Worm (Caenorhabditis elegans) whole organism, L3 larva: Measurements from ENCODE around the gene let-756.

Experiments
- ZK546.5 ChIP-seq: sonication (generic microtip); optimal IDR thresholded peaks from 2 replicates; lab custom pipeline; 2017; ENCODE audit warnings: missing biosample characterization, missing genetic modification characterization
- aly-2 ChIP-seq: fragments of 150-350 bp; optimal IDR thresholded peaks from 2 replicates; lab custom pipeline; 2014; ENCODE audit warnings: missing biosample characterization, missing genetic modification characterization
- ama-1 ChIP-seq: fragments of 150-350 bp; optimal IDR thresholded peaks from 2 replicates; lab custom pipeline; 2018
- ceh-16 ChIP-seq: sonication (generic microtip); optimal IDR thresholded peaks from 2 replicates; lab custom pipeline; 2017; ENCODE audit warnings: missing biosample characterization, missing genetic modification characterization
- ceh-28 ChIP-seq: fragments of 150-350 bp; optimal IDR thresholded peaks from 2 replicates; lab custom pipeline; 2014; ENCODE audit warnings: missing biosample characterization, missing genetic modification reagents, missing genetic modification characterization
- ceh-9 ChIP-seq: sonication (generic microtip); optimal IDR thresholded peaks from 2 replicates; lab custom pipeline; 2018; ENCODE audit warnings: missing biosample characterization, missing genetic modification characterization
- daf-12 ChIP-seq: fragments of 150-350 bp; optimal IDR thresholded peaks from 2 replicates; lab custom pipeline; 2014; ENCODE audit warnings: missing biosample characterization, missing genetic modification reagents, missing genetic modification characterization
- egl-27 ChIP-seq: sonication (generic microtip); optimal IDR thresholded peaks from 4 replicates; lab custom pipeline; 2017; ENCODE audit warnings: missing biosample characterization, missing genetic modification reagents, missing genetic modification characterization
- egl-5 ChIP-seq: fragments of 150-350 bp; optimal IDR thresholded peaks from 2 replicates; lab custom pipeline; 2017; ENCODE audit warnings: missing biosample characterization, missing genetic modification reagents, missing genetic modification characterization, inconsistent platforms
- elt-1 ChIP-seq: fragments of 150-350 bp; optimal IDR thresholded peaks from 2 replicates; lab custom pipeline; 2014; ENCODE audit warnings: missing biosample characterization, missing genetic modification characterization
- elt-2 ChIP-seq: sonication (generic microtip); optimal IDR thresholded peaks from 2 replicates; lab custom pipeline; 2016; ENCODE audit warnings: missing genetic modification reagents, mild to moderate bottlenecking, missing genetic modification characterization, missing compliant biosample characterization
- elt-3 ChIP-seq, 3 experiments: fragments of 150-350 bp in 1 of 3; sonication (generic microtip) in 2 of 3; optimal IDR thresholded peaks; 2 replicates in 2 of 3; 4 replicates in 1 of 3; lab custom pipeline; 2014 to 2017; ENCODE audit warnings: missing biosample characterization in 3 of 3, missing genetic modification characterization in 3 of 3
- eor-1 ChIP-seq, 2 experiments: fragments of 150-350 bp; optimal IDR thresholded peaks; 2 replicates each; lab custom pipeline; 2014 to 2018; ENCODE audit warnings: missing biosample characterization in 2 of 2, missing genetic modification characterization in 2 of 2
- fkh-10 ChIP-seq: sonication (generic microtip); optimal IDR thresholded peaks from 2 replicates; lab custom pipeline; 2017; ENCODE audit warnings: missing biosample characterization, missing genetic modification reagents, missing genetic modification characterization
- fos-1 ChIP-seq: fragments of 150-350 bp; optimal IDR thresholded peaks from 2 replicates; lab custom pipeline; 2014; ENCODE audit warnings: missing biosample characterization, missing genetic modification characterization
- hmg-11 ChIP-seq: sonication (generic microtip); optimal IDR thresholded peaks from 2 replicates; lab custom pipeline; 2016; ENCODE audit warnings: missing genetic modification characterization, missing compliant biosample characterization
- jun-1 ChIP-seq: fragments of 150-350 bp; optimal IDR thresholded peaks from 2 replicates; lab custom pipeline; 2014; ENCODE audit warnings: missing biosample characterization, missing genetic modification reagents, missing genetic modification characterization
- lin-15B ChIP-seq: fragments of 150-350 bp; optimal IDR thresholded peaks from 2 replicates; lab custom pipeline; 2014; ENCODE audit warnings: missing biosample characterization, missing genetic modification characterization
- lin-39 ChIP-seq: fragments of 150-350 bp; optimal IDR thresholded peaks from 2 replicates; lab custom pipeline; 2018; ENCODE audit warnings: missing biosample characterization, missing genetic modification reagents, missing genetic modification characterization
- lsy-12 ChIP-seq: sonication (generic microtip); optimal IDR thresholded peaks from 2 replicates; lab custom pipeline; 2016; ENCODE audit warnings: mild to moderate bottlenecking, missing genetic modification characterization, missing compliant biosample characterization
- mdl-1 ChIP-seq: fragments of 150-350 bp; optimal IDR thresholded peaks from 2 replicates; lab custom pipeline; 2014; ENCODE audit warnings: missing biosample characterization, missing genetic modification characterization
- mml-1 ChIP-seq: fragments of 150-350 bp; sonication (generic microtip); optimal IDR thresholded peaks from 3 replicates; lab custom pipeline; 2014; ENCODE audit warnings: missing biosample characterization, missing genetic modification characterization
- nfya-1 ChIP-seq: sonication (generic microtip); optimal IDR thresholded peaks from 2 replicates; lab custom pipeline; 2017; ENCODE audit warnings: missing genetic modification characterization, mild to moderate bottlenecking, missing compliant biosample characterization, antibody characterized with exemption, moderate library complexity; ENCODE audit not compliant: insufficient read depth
- nhr-11 ChIP-seq: fragments of 150-350 bp; optimal IDR thresholded peaks from 2 replicates; lab custom pipeline; 2014; ENCODE audit warnings: missing biosample characterization, missing genetic modification characterization
- nhr-12 ChIP-seq: fragments of 150-350 bp; optimal IDR thresholded peaks from 2 replicates; lab custom pipeline; 2014; ENCODE audit warnings: missing biosample characterization, missing genetic modification characterization
- nhr-23 ChIP-seq: fragments of 150-350 bp; optimal IDR thresholded peaks from 2 replicates; lab custom pipeline; 2014; ENCODE audit warnings: missing biosample characterization, missing genetic modification reagents, missing genetic modification characterization
- nhr-237 ChIP-seq: fragments of 150-350 bp; optimal IDR thresholded peaks from 2 replicates; lab custom pipeline; 2014; ENCODE audit warnings: missing biosample characterization, missing genetic modification characterization
- nhr-25 ChIP-seq: sonication (generic microtip); optimal IDR thresholded peaks from 2 replicates; lab custom pipeline; 2017; ENCODE audit warnings: missing biosample characterization, missing genetic modification characterization
- nhr-28 ChIP-seq: fragments of 150-350 bp; optimal IDR thresholded peaks from 2 replicates; lab custom pipeline; 2014; ENCODE audit warnings: missing biosample characterization, missing genetic modification characterization
- nhr-43 ChIP-seq: sonication (generic microtip); optimal IDR thresholded peaks from 2 replicates; lab custom pipeline; 2016; ENCODE audit warnings: mild to moderate bottlenecking, missing genetic modification characterization, missing compliant biosample characterization; ENCODE audit not compliant: poor library complexity, severe bottlenecking
- nhr-76 ChIP-seq: fragments of 150-350 bp; sonication (generic microtip); optimal IDR thresholded peaks from 5 replicates; lab custom pipeline; 2014; ENCODE audit warnings: missing biosample characterization, missing genetic modification characterization
- nhr-77 ChIP-seq: fragments of 150-350 bp; optimal IDR thresholded peaks from 2 replicates; lab custom pipeline; 2014; ENCODE audit warnings: missing biosample characterization, missing genetic modification characterization
- pha-4 ChIP-seq: fragments of 150-350 bp; optimal IDR thresholded peaks from 2 replicates; lab custom pipeline; 2014; ENCODE audit warnings: missing biosample characterization, missing genetic modification reagents, missing genetic modification characterization
- pqm-1 ChIP-seq: fragments of 150-350 bp; optimal IDR thresholded peaks from 2 replicates; lab custom pipeline; 2017; ENCODE audit warnings: missing biosample characterization, missing genetic modification characterization, inconsistent platforms
- sea-2 ChIP-seq: fragments of 150-350 bp; sonication (generic microtip); optimal IDR thresholded peaks from 4 replicates; lab custom pipeline; 2014; ENCODE audit warnings: missing biosample characterization, missing genetic modification reagents, missing genetic modification characterization
- skn-1 ChIP-seq: fragments of 150-350 bp; optimal IDR thresholded peaks from 2 replicates; lab custom pipeline; 2014; ENCODE audit warnings: missing biosample characterization, missing genetic modification characterization
- snpc-4 ChIP-seq: fragments of 150-350 bp; optimal IDR thresholded peaks from 2 replicates; lab custom pipeline; 2014; ENCODE audit warnings: missing biosample characterization, missing genetic modification characterization
- tbx-2 ChIP-seq: sonication (generic microtip); optimal IDR thresholded peaks from 2 replicates; lab custom pipeline; 2016; ENCODE audit warnings: mild to moderate bottlenecking, missing genetic modification characterization, missing compliant biosample characterization
- unc-39 ChIP-seq: sonication (generic microtip); optimal IDR thresholded peaks from 4 replicates; lab custom pipeline; 2017; ENCODE audit warnings: missing biosample characterization, missing genetic modification characterization
- unc-62 ChIP-seq: fragments of 150-350 bp; sonication (generic microtip); optimal IDR thresholded peaks from 4 replicates; lab custom pipeline; 2014; ENCODE audit warnings: missing biosample characterization, missing genetic modification reagents, missing genetic modification characterization
- zag-1 ChIP-seq: fragments of 150-350 bp; optimal IDR thresholded peaks from 2 replicates; lab custom pipeline; 2014; ENCODE audit warnings: missing biosample characterization, missing genetic modification characterization
- ztf-11 ChIP-seq: fragments of 150-350 bp; optimal IDR thresholded peaks from 2 replicates; lab custom pipeline; 2014; ENCODE audit warnings: missing biosample characterization, missing genetic modification characterization

Gene let-756

ce11 chrIII:6436308-6436707 lies 29.4 kb downstream of the let-756 start, which contains the start of gene C05D11.1:
Gene C05D11.1, plus strand, starts transcription at chrIII:6436608.
- TF ChIP-seq nhr-12 (tag; lab: Kevin White, UChicago), result no peak
- TF ChIP-seq egl-5, result no peak
- TF ChIP-seq nhr-25 (tag; lab: Kevin White, UChicago), result no peak
- TF ChIP-seq ceh-9 (tag; lab: Kevin White, UChicago), result no peak
- TF ChIP-seq lin-39 (tag; lab: Kevin White, UChicago), result no peak
- no peak for TF ChIP-seq lsy-12

- TF ChIP-seq nhr-25 (tag; lab: Kevin White, UChicago) (no peak), elt-1 (no peak), tbx-2 (no peak)
Measured at ce11 chrIII:6439854-6440253, 32.9 kb downstream of the let-756 start.

- TF ChIP-seq fkh-10 (GFP tag; lab: Kevin White, UChicago), result no peak
- no peak for TF ChIP-seq nhr-23
- no peak for TF ChIP-seq mml-1 (tag; lab: Kevin White, UChicago)
- TF ChIP-seq jun-1 (tag; lab: Kevin White, UChicago), result no peak
- peak; percentile 48 for TF ChIP-seq pha-4 (tag; lab: Kevin White, UChicago)
- TF ChIP-seq ceh-16 (tag; lab: Kevin White, UChicago), result no peak
- TF ChIP-seq egl-27 (tag; lab: Kevin White, UChicago), result no peak
- TF ChIP-seq snpc-4 (tag; lab: Kevin White, UChicago), result no peak
- peak; percentile 84 for TF ChIP-seq elt-2 (tag; lab: Kevin White, UChicago)
- TF ChIP-seq ceh-28 (tag; lab: Kevin White, UChicago), result peak; percentile 15
- TF ChIP-seq pqm-1, result peak; percentile 67
- no peak for TF ChIP-seq egl-5
- peak; percentile 22 for TF ChIP-seq ama-1 (lab: Kevin White, UChicago)
- no peak for TF ChIP-seq unc-62 (GFP tag; lab: Kevin White, UChicago)
- peak; percentile 16 for TF ChIP-seq lin-15B (tag; lab: Kevin White, UChicago)
Measured at ce11 chrIII:6442305-6443125, 35.6 kb downstream of the let-756 start, which contains the start of gene mel-32. Gene mel-32, minus strand, starts transcription at chrIII:6443000.

ce11 chrIII:6444335-6444734 lies 37.4 kb downstream of the let-756 start, which contains the start of gene C05D11.13:
Gene C05D11.13, minus strand, starts transcription at chrIII:6444586.
- TF ChIP-seq unc-62 (GFP tag; lab: Kevin White, UChicago) (no peak), nhr-43 (peak; percentile 76), ceh-16 (tag; lab: Kevin White, UChicago) (no peak), nfya-1 (tag; lab: Kevin White, UChicago) (peak; percentile 78), mml-1 (tag; lab: Kevin White, UChicago) (no peak), snpc-4 (tag; lab: Kevin White, UChicago) (peak; percentile 50), aly-2 (tag; lab: Kevin White, UChicago) (no peak), elt-1 (no peak), ztf-11 (tag; lab: Kevin White, UChicago) (no peak), nhr-237 (no peak), ceh-9 (tag; lab: Kevin White, UChicago) (no peak), egl-5 (no peak), fkh-10 (GFP tag; lab: Kevin White, UChicago) (no peak), nhr-28 (tag; lab: Kevin White, UChicago) (no peak), skn-1 (tag; lab: Kevin White, UChicago) (no peak), pha-4 (tag; lab: Kevin White, UChicago) (peak; percentile 86), lin-15B (tag; lab: Kevin White, UChicago) (peak; percentile 2), ceh-28 (tag; lab: Kevin White, UChicago) (no peak), nhr-25 (tag; lab: Kevin White, UChicago) (peak; percentile 45), eor-1 (tag; optimal IDR thresholded peaks at IDR 0.05; lab: Kevin White, UChicago) (no peak), lin-39 (tag; lab: Kevin White, UChicago) (peak; percentile 26), zag-1 (tag; lab: Kevin White, UChicago) (no peak), elt-2 (tag; lab: Kevin White, UChicago) (peak; percentile 64), egl-27 (tag; lab: Kevin White, UChicago) (no peak), hmg-11 (tag; lab: Kevin White, UChicago) (peak; percentile 67), jun-1 (tag; lab: Kevin White, UChicago) (no peak), nhr-23 (peak; percentile 65), fos-1 (no peak), pqm-1 (peak; percentile 33), daf-12 (tag; lab: Kevin White, UChicago) (no peak), ZK546.5 (tag; lab: Kevin White, UChicago) (no peak), unc-39 (tag; lab: Kevin White, UChicago) (no peak), lsy-12 (no peak), elt-3 (tag; optimal IDR thresholded peaks at IDR 0.05; lab: Kevin White, UChicago) (no peak), nhr-12 (tag; lab: Kevin White, UChicago) (no peak), nhr-11 (tag; lab: Kevin White, UChicago) (no peak), mdl-1 (no peak), tbx-2 (peak; percentile 14), sea-2 (no peak), nhr-76 (no peak), ama-1 (lab: Kevin White, UChicago) (peak; percentile 77), nhr-77 (tag; lab: Kevin White, UChicago) (no peak)
